Fruit fly (Drosophila melanogaster) whole organism, prepupa: Measurements from ENCODE around the gene Tis11.

Experiments
- CG16779 ChIP-seq: fragments of 200-800 bp; sonication (Bioruptor generic); optimal IDR thresholded peaks from 3 replicates; lab custom pipeline; 2017; ENCODE audit warnings: missing biosample characterization, mild to moderate bottlenecking, missing genetic modification characterization
- CG6163 ChIP-seq: fragments of 200-800 bp; sonication (Bioruptor generic); IDR thresholded peaks from 3 replicates; pipeline ENCODE4 v1.3.6; 2022; ENCODE audit warnings: missing biosample characterization, missing genetic modification characterization
- CG8319 ChIP-seq: fragments of 200-800 bp; sonication (Bioruptor generic); optimal IDR thresholded peaks from 3 replicates; lab custom pipeline; 2016; ENCODE audit warnings: missing biosample characterization, missing genetic modification characterization
- CG9139 ChIP-seq: fragments of 200-800 bp; sonication (Bioruptor generic); optimal IDR thresholded peaks from 3 replicates; lab custom pipeline; 2017; ENCODE audit warnings: missing biosample characterization, mild to moderate bottlenecking, missing genetic modification characterization
- Gug ChIP-seq: fragments of 200-800 bp; sonication (Bioruptor generic); IDR thresholded peaks from 2 replicates; pipeline ENCODE4 v1.3.6; 2022; ENCODE audit warnings: missing biosample characterization, missing genetic modification characterization
- Hr38 ChIP-seq: sonication (Bioruptor generic); optimal IDR thresholded peaks from 2 replicates; lab custom pipeline; 2016; ENCODE audit warnings: missing biosample characterization, missing genetic modification characterization
- dac ChIP-seq: fragments of 200-800 bp; sonication (Bioruptor generic); optimal IDR thresholded peaks from 2 replicates; lab custom pipeline; 2017; ENCODE audit warnings: missing biosample characterization, mild to moderate bottlenecking, missing genetic modification characterization
- topi ChIP-seq: fragments of 200-800 bp; sonication (Bioruptor generic); optimal IDR thresholded peaks from 3 replicates; lab custom pipeline; 2016; ENCODE audit warnings: missing biosample characterization, missing genetic modification characterization

DNA sequence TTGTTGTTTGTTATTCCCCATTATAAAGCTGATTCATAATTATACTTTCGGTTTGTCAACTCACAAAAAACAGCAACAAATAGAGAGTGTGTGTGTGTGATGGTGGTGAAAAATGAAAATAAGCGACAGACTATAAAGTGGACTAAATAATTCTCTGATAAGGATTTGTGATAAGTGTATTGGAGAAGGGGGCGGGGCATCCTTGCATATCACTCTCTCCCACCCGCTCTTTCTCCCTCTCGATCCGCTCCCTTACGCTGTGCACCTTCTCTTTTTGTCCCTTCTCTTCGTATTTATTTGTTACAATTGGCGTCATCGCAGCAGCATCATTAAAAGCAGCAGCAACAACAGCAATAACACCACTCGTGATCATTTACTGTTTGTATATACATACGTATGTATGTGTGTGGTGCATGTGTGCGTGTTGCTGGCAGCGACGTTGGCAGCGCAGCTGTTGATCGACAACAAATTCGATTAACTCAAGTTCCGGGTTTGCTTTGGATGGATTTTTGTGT lies 2.3 kb downstream of the Tis11 start:
- TF ChIP-seq Gug (GFP tag; lab: Robert Waterston, UW) (no peak), dac (GFP tag; lab: Kevin White, UChicago) (no peak), Hr38 (GFP tag; lab: Kevin White, UChicago) (no peak), topi (GFP tag; lab: Kevin White, UChicago) (peak; percentile 30), CG16779 (no peak), CG8319 (no peak), CG9139 (GFP tag; lab: Kevin White, UChicago) (no peak), CG6163 (GFP tag; lab: Robert Waterston, UW) (peak; percentile 16; the same call in 2 of the 3 replicates)
